Fruit fly (Drosophila melanogaster) whole organism, embryonic: Measurements from ENCODE around the gene VhaPPA1-2.

ENCODE experiments used
- Antp ChIP-seq: fragments of 200-800 bp; sonication (Bioruptor generic); optimal IDR thresholded peaks from 3 replicates; lab custom pipeline; 2016; ENCODE audit warnings: missing biosample characterization, missing genetic modification characterization
- BEAF-32 ChIP-seq: fragments of 200-800 bp; sonication (Bioruptor generic); optimal IDR thresholded peaks from 3 replicates; lab custom pipeline; 2017; ENCODE audit warnings: missing biosample characterization, missing genetic modification characterization, mild to moderate bottlenecking, moderate library complexity, missing genetic modification reagents
- BtbVII ChIP-seq: fragments of 200-800 bp; sonication (Bioruptor generic); optimal IDR thresholded peaks from 3 replicates; lab custom pipeline; 2017; ENCODE audit warnings: missing biosample characterization, mild to moderate bottlenecking, missing genetic modification characterization
- CG14014 ChIP-seq: fragments of 200-800 bp; sonication (Bioruptor generic); IDR thresholded peaks from 2 replicates; pipeline ENCODE4 v1.3.6; 2022; ENCODE audit warnings: missing biosample characterization, missing genetic modification characterization
- CG14860 ChIP-seq: fragments of 200-800 bp; sonication (Bioruptor generic); IDR thresholded peaks from 3 replicates; pipeline ENCODE4 v1.3.6; 2022; ENCODE audit warnings: missing biosample characterization, missing genetic modification characterization; ENCODE audit not compliant: partially characterized antibody
- CG15011 ChIP-seq: fragments of 200-800 bp; sonication (Bioruptor generic); optimal IDR thresholded peaks from 3 replicates; lab custom pipeline; 2018; ENCODE audit warnings: missing biosample characterization, mild to moderate bottlenecking, missing genetic modification characterization
- CG1529 ChIP-seq: fragments of 200-800 bp; sonication (Bioruptor generic); optimal IDR thresholded peaks from 3 replicates; lab custom pipeline; 2018; ENCODE audit warnings: missing biosample characterization, missing genetic modification characterization
- CG16779 ChIP-seq: fragments of 200-800 bp; sonication (Bioruptor generic); IDR thresholded peaks from 2 replicates; pipeline ENCODE4 v1.3.6; 2022; ENCODE audit warnings: missing biosample characterization, missing genetic modification characterization
- CG16815 ChIP-seq: fragments of 200-800 bp; sonication (Bioruptor generic); optimal IDR thresholded peaks from 3 replicates; lab custom pipeline; 2017; ENCODE audit warnings: missing biosample characterization, mild to moderate bottlenecking, missing genetic modification characterization
- CG18599 ChIP-seq: fragments of 200-800 bp; sonication (Bioruptor generic); optimal IDR thresholded peaks from 3 replicates; lab custom pipeline; 2017; ENCODE audit warnings: missing biosample characterization, missing genetic modification characterization, mild to moderate bottlenecking, moderate library complexity, missing genetic modification reagents
- CG18764 ChIP-seq: fragments of 200-800 bp; sonication (Bioruptor generic); optimal IDR thresholded peaks from 3 replicates; lab custom pipeline; 2016; ENCODE audit warnings: missing biosample characterization, missing genetic modification characterization
- CG2116 ChIP-seq: fragments of 200-800 bp; sonication (Bioruptor generic); optimal IDR thresholded peaks from 3 replicates; lab custom pipeline; 2018; ENCODE audit warnings: missing biosample characterization, mild to moderate bottlenecking, missing genetic modification characterization
- CG2129 ChIP-seq: fragments of 200-800 bp; sonication (Bioruptor generic); IDR thresholded peaks from 2 replicates; pipeline ENCODE4 v1.3.6; 2022; ENCODE audit warnings: missing biosample characterization, missing genetic modification characterization; ENCODE audit not compliant: partially characterized antibody
- CG30403 ChIP-seq: fragments of 200-800 bp; sonication (Bioruptor generic); optimal IDR thresholded peaks from 3 replicates; lab custom pipeline; 2016; ENCODE audit warnings: missing biosample characterization, missing genetic modification characterization
- CG33557 ChIP-seq: fragments of 200-800 bp; sonication (Bioruptor generic); optimal IDR thresholded peaks from 2 replicates; lab custom pipeline; 2019; ENCODE audit warnings: missing biosample characterization, mild to moderate bottlenecking, missing genetic modification characterization, moderate library complexity
- CG34422 ChIP-seq: fragments of 200-800 bp; sonication (Bioruptor generic); IDR thresholded peaks from 3 replicates; pipeline ENCODE4 v1.3.6; 2022; ENCODE audit warnings: missing biosample characterization, missing genetic modification characterization
- CG4328 ChIP-seq: fragments of 200-800 bp; sonication (Bioruptor generic); optimal IDR thresholded peaks from 3 replicates; lab custom pipeline; 2017; ENCODE audit warnings: missing biosample characterization, missing genetic modification reagents, missing genetic modification characterization
- CG4360 ChIP-seq: fragments of 200-800 bp; sonication (Bioruptor generic); IDR thresholded peaks from 2 replicates; pipeline ENCODE4 v1.3.6; 2022; ENCODE audit warnings: missing biosample characterization, missing genetic modification characterization
- CG7357 ChIP-seq: fragments of 200-800 bp; sonication (Bioruptor generic); IDR thresholded peaks from 3 replicates; pipeline ENCODE4 v1.3.6; 2022; ENCODE audit warnings: missing biosample characterization, missing genetic modification characterization
- CG7745 ChIP-seq: fragments of 200-800 bp; sonication (Bioruptor generic); optimal IDR thresholded peaks from 2 replicates; lab custom pipeline; 2018; ENCODE audit warnings: missing biosample characterization, mild to moderate bottlenecking, missing genetic modification characterization, moderate library complexity
- CG8924 ChIP-seq: fragments of 200-800 bp; optimal IDR thresholded peaks from 3 replicates; lab custom pipeline; 2019; ENCODE audit warnings: missing biosample characterization, mild to moderate bottlenecking, missing genetic modification characterization, moderate library complexity
- CG9727 ChIP-seq: fragments of 200-800 bp; sonication (Bioruptor generic); optimal IDR thresholded peaks from 3 replicates; lab custom pipeline; 2017; ENCODE audit warnings: missing biosample characterization, mild to moderate bottlenecking, missing genetic modification characterization
- Dll ChIP-seq: fragments of 200-800 bp; sonication (Bioruptor generic); IDR thresholded peaks from 4 replicates; pipeline ENCODE4 v1.3.6; 2022; ENCODE audit warnings: missing biosample characterization, missing genetic modification characterization; ENCODE audit not compliant: partially characterized antibody
- Drgx ChIP-seq: fragments of 200-800 bp; sonication (Bioruptor generic); IDR thresholded peaks from 2 replicates; pipeline ENCODE4 v1.3.6; 2022; ENCODE audit warnings: missing biosample characterization, missing genetic modification characterization
- Ets65A ChIP-seq: fragments of 200-800 bp; sonication (Bioruptor generic); peaks from one replicate; lab custom pipeline; 2016; ENCODE audit warnings: missing biosample characterization, missing genetic modification characterization
- H15 ChIP-seq: fragments of 200-800 bp; sonication (Bioruptor generic); IDR thresholded peaks from 3 replicates; pipeline ENCODE4 v1.3.6; 2022; ENCODE audit warnings: missing biosample characterization, missing genetic modification characterization
- HLH3B ChIP-seq: fragments of 200-800 bp; sonication (Bioruptor generic); IDR thresholded peaks from 2 replicates; pipeline ENCODE4 v1.3.6; 2022; ENCODE audit warnings: missing biosample characterization, missing genetic modification characterization
- Mrtf ChIP-seq: fragments of 200-800 bp; sonication (Bioruptor generic); IDR thresholded peaks from 3 replicates; pipeline ENCODE4 v1.3.6; 2022; ENCODE audit warnings: missing biosample characterization, missing genetic modification characterization
- Pdp1 ChIP-seq, 2 experiments: fragments of 200-800 bp; sonication (Bioruptor generic); optimal IDR thresholded peaks; 3 replicates each; lab custom pipeline; 2016; ENCODE audit warnings: missing biosample characterization in 2 of 2, missing genetic modification characterization in 2 of 2, mild to moderate bottlenecking in 1 of 2, moderate library complexity in 1 of 2
- Sox100B ChIP-seq: fragments of 200-800 bp; sonication (Bioruptor generic); optimal IDR thresholded peaks from 3 replicates; lab custom pipeline; 2018; ENCODE audit warnings: missing biosample characterization, mild to moderate bottlenecking, missing genetic modification characterization
- bab2 ChIP-seq: fragments of 200-800 bp; sonication (Bioruptor generic); optimal IDR thresholded peaks from 2 replicates; lab custom pipeline; 2016; ENCODE audit warnings: missing biosample characterization, missing genetic modification characterization
- bigmax ChIP-seq: fragments of 200-800 bp; sonication (Bioruptor generic); optimal IDR thresholded peaks from 2 replicates; lab custom pipeline; 2018; ENCODE audit warnings: missing biosample characterization, mild to moderate bottlenecking, missing genetic modification characterization
- chif ChIP-seq, 2 experiments: fragments of 200-800 bp; sonication (Bioruptor generic); optimal IDR thresholded peaks; 3 replicates each; lab custom pipeline; 2016; ENCODE audit warnings: missing biosample characterization in 2 of 2, missing genetic modification characterization in 2 of 2
- fu2 ChIP-seq: fragments of 200-800 bp; sonication (Bioruptor generic); optimal IDR thresholded peaks from 2 replicates; lab custom pipeline; 2016; ENCODE audit warnings: missing biosample characterization, missing genetic modification characterization
- gcm ChIP-seq: fragments of 200-800 bp; sonication (Bioruptor generic); optimal IDR thresholded peaks from 2 replicates; lab custom pipeline; 2019; ENCODE audit warnings: missing biosample characterization, mild to moderate bottlenecking, missing genetic modification characterization, moderate library complexity
- gro ChIP-seq: fragments of 200-800 bp; sonication (Bioruptor generic); optimal IDR thresholded peaks from 2 replicates; lab custom pipeline; 2016; ENCODE audit warnings: missing biosample characterization, missing genetic modification characterization
- hb ChIP-seq: fragments of 200-800 bp; sonication (Bioruptor generic); IDR thresholded peaks from 3 replicates; pipeline ENCODE4 v1.3.6; 2022; ENCODE audit warnings: missing biosample characterization, missing genetic modification characterization; ENCODE audit not compliant: partially characterized antibody
- insv ChIP-seq, 2 experiments: fragments of 200-800 bp; sonication (Bioruptor generic); optimal IDR thresholded peaks; 3 replicates each; lab custom pipeline; 2016 to 2018; ENCODE audit warnings: missing biosample characterization in 2 of 2, missing genetic modification characterization in 2 of 2
- jumu ChIP-seq: fragments of 200-800 bp; sonication (Bioruptor generic); optimal IDR thresholded peaks from 3 replicates; lab custom pipeline; 2016; ENCODE audit warnings: missing biosample characterization, missing genetic modification characterization
- lilli ChIP-seq: fragments of 200-800 bp; sonication (Bioruptor generic); optimal IDR thresholded peaks from 3 replicates; lab custom pipeline; 2016; ENCODE audit warnings: missing biosample characterization, missing genetic modification characterization
- sima ChIP-seq: fragments of 200-800 bp; sonication (Bioruptor generic); optimal IDR thresholded peaks from 2 replicates; lab custom pipeline; 2016; ENCODE audit warnings: missing biosample characterization, missing genetic modification characterization
- slbo ChIP-seq: fragments of 200-800 bp; sonication (Bioruptor generic); IDR thresholded peaks from 2 replicates; pipeline ENCODE4 v1.3.6; 2022; ENCODE audit warnings: missing biosample characterization, missing genetic modification characterization
- slou ChIP-seq: fragments of 200-800 bp; sonication (Bioruptor generic); optimal IDR thresholded peaks from 3 replicates; lab custom pipeline; 2016; ENCODE audit warnings: missing biosample characterization, missing genetic modification characterization
- sna ChIP-seq: fragments of 200-800 bp; sonication (Bioruptor generic); IDR thresholded peaks from 2 replicates; pipeline ENCODE4 v1.3.6; 2022; ENCODE audit warnings: missing biosample characterization, missing genetic modification characterization; ENCODE audit not compliant: partially characterized antibody
- so ChIP-seq: fragments of 200-800 bp; sonication (Bioruptor generic); IDR thresholded peaks from 3 replicates; pipeline ENCODE4 v1.3.6; 2022; ENCODE audit warnings: missing biosample characterization, missing genetic modification characterization
- vvl ChIP-seq: fragments of 200-800 bp; sonication (Bioruptor generic); IDR thresholded peaks from 2 replicates; pipeline ENCODE4 v1.3.6; 2022; ENCODE audit warnings: missing biosample characterization, missing genetic modification characterization

VhaPPA1-2 gene

DNA sequence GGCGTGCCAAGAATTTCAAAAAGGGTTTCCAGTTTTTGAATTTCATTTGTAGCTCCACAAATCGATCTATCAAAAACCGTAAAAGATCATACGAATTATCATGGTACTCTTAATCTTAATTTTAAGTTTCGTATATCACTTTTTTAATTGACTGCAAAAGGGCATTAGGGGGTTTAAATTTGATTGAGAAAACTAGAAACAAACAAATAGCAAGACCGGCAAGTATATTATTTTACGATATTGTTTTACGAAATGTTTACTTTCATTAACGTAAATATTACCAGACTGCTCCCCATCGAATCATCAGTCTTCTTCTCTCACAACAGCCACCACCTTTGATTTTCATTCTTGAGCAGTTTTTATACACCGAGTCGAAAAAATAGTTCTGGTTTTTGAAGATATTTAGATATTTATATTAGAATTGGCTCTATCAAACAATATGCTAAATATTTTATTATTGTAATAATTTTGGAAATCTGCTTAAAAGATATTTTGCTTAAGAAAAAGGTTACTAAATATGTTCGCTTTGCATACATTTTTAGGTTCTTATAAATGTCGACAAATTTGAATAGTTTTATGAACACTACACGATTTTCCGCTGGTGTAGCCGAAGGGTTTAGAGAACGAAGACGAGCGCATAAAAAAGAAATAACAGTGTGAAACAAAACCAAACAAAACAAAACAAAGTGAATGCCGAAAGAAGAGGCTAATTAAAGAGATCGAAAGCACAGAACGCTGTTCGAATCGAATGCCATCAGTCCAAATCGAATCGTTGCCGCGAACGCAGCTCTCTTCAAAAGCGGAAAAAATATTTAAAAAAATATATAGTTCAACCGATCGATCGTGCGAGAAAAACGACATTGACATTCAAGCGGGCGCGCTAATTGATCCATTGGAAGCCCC lies 18.1 kb upstream of the VhaPPA1-2 start, which contains the start of gene Sdr (continued):
- TF ChIP-seq BtbVII (GFP tag; lab: Kevin White, UChicago) (no peak), sima (GFP tag; lab: Kevin White, UChicago) (no peak), Ets65A (GFP tag; lab: Kevin White, UChicago) (peak; percentile 18), CG4360 (GFP tag; lab: Robert Waterston, UW) (no peak), gro (GFP tag; lab: Kevin White, UChicago) (no peak), Drgx (GFP tag; lab: Robert Waterston, UW) (no peak), CG30403 (GFP tag; lab: Kevin White, UChicago) (no peak)

DNA sequence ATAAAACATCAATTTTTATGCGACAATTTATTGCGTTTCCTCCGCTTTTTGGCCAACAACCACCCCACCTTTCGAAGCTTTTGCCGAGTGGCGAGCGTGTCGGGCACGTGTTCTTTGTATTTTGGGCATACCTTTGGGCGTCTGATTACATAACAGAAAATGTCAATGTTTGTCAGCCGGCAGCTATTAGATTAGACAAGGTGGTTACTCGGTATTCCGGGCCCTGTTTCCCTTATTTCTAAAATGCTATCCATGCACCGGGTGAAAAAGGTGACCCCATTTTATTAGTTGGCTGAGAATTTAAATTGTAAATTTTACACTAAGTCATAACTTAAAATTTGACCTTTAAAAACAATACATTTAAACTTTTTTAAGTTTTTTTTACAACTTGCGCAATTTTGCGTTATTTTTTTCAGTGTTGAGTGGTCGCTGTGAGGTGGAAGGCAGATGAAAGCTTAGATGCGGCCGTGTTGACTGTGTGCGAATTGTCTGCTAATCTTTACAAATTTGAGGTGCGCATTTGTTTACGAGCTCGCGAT lies 12.4 kb upstream of the VhaPPA1-2 start:
- TF ChIP-seq gcm (GFP tag; lab: Kevin White, UChicago) (no peak), H15 (GFP tag; lab: Robert Waterston, UW) (no peak), CG18599 (GFP tag; lab: Kevin White, UChicago) (peak; percentile 79), Pdp1 (GFP tag; optimal IDR thresholded peaks at IDR 0.05; lab: Kevin White, UChicago) (peak in 1 of 2 experiments; percentile 73), hb (GFP tag; lab: Robert Waterston, UW) (no peak), CG1529 (GFP tag; lab: Kevin White, UChicago) (no peak), chif (GFP tag; optimal IDR thresholded peaks at IDR 0.05; lab: Kevin White, UChicago) (peak in 1 of 2 experiments; percentile 4), CG2116 (GFP tag; lab: Kevin White, UChicago) (no peak), Dll (GFP tag; lab: Robert Waterston, UW) (no peak), Mrtf (GFP tag; lab: Robert Waterston, UW) (0 out of 3 replicates have a peak, but pooled peaks have one; percentile 11), CG14860 (GFP tag; lab: Robert Waterston, UW) (no peak), BEAF-32 (GFP tag; lab: Kevin White, UChicago) (no peak), BtbVII (GFP tag; lab: Kevin White, UChicago) (peak; percentile 2), CG16815 (no peak), slou (no peak), bigmax (GFP tag; lab: Kevin White, UChicago) (no peak), CG16779 (GFP tag; lab: Robert Waterston, UW) (no peak), CG9727 (GFP tag; lab: Kevin White, UChicago) (peak; percentile 9), CG8924 (tag; lab: Kevin White, UChicago) (no peak), CG15011 (GFP tag; lab: Kevin White, UChicago) (peak; percentile 39), Sox100B (GFP tag; lab: Kevin White, UChicago) (peak; percentile 11), lilli (no peak), CG14014 (no peak), gro (GFP tag; lab: Kevin White, UChicago) (no peak), sna (GFP tag; lab: Robert Waterston, UW) (no peak), slbo (GFP tag; lab: Robert Waterston, UW) (peak; percentile 38; the same call in 1 of the 2 replicates), CG4328 (GFP tag; lab: Kevin White, UChicago) (no peak), CG18764 (GFP tag; lab: Kevin White, UChicago) (no peak), CG2129 (GFP tag; lab: Robert Waterston, UW) (no peak), vvl (GFP tag; lab: Robert Waterston, UW) (no peak), so (no peak), CG33557 (GFP tag; lab: Kevin White, UChicago) (no peak), CG34422 (GFP tag; lab: Robert Waterston, UW) (no peak), Antp (GFP tag; lab: Kevin White, UChicago) (no peak), fu2 (GFP tag; lab: Kevin White, UChicago) (no peak), CG7745 (tag; lab: Kevin White, UChicago) (no peak), insv (GFP tag; optimal IDR thresholded peaks at IDR 0.05; lab: Kevin White, UChicago) (no peak), bab2 (GFP tag; lab: Kevin White, UChicago) (no peak), jumu (GFP tag; lab: Kevin White, UChicago) (no peak), HLH3B (0 out of 2 replicates have a peak, but pooled peaks have one; percentile 40), CG7357 (no peak)
